Worm (Caenorhabditis elegans) whole organism, L3 larva: ENCODE results near the gene H43I07.1.

Source experiments
- aly-2 ChIP-seq: fragments of 150-350 bp; optimal IDR thresholded peaks from 2 replicates; lab custom pipeline; 2014; ENCODE audit warnings: missing biosample characterization, missing genetic modification characterization
- ceh-16 ChIP-seq: sonication (generic microtip); optimal IDR thresholded peaks from 2 replicates; lab custom pipeline; 2017; ENCODE audit warnings: missing biosample characterization, missing genetic modification characterization
- ceh-28 ChIP-seq: fragments of 150-350 bp; optimal IDR thresholded peaks from 2 replicates; lab custom pipeline; 2014; ENCODE audit warnings: missing biosample characterization, missing genetic modification reagents, missing genetic modification characterization
- ceh-82 ChIP-seq: fragments of 150-350 bp; optimal IDR thresholded peaks from 2 replicates; lab custom pipeline; 2014; ENCODE audit warnings: missing biosample characterization, missing genetic modification characterization
- ceh-9 ChIP-seq: sonication (generic microtip); optimal IDR thresholded peaks from 2 replicates; lab custom pipeline; 2018; ENCODE audit warnings: missing biosample characterization, missing genetic modification characterization
- daf-12 ChIP-seq: fragments of 150-350 bp; optimal IDR thresholded peaks from 2 replicates; lab custom pipeline; 2014; ENCODE audit warnings: missing biosample characterization, missing genetic modification reagents, missing genetic modification characterization
- egl-27 ChIP-seq: sonication (generic microtip); optimal IDR thresholded peaks from 4 replicates; lab custom pipeline; 2017; ENCODE audit warnings: missing biosample characterization, missing genetic modification reagents, missing genetic modification characterization
- egl-5 ChIP-seq: fragments of 150-350 bp; optimal IDR thresholded peaks from 2 replicates; lab custom pipeline; 2017; ENCODE audit warnings: missing biosample characterization, missing genetic modification reagents, missing genetic modification characterization, inconsistent platforms
- elt-1 ChIP-seq: fragments of 150-350 bp; optimal IDR thresholded peaks from 2 replicates; lab custom pipeline; 2014; ENCODE audit warnings: missing biosample characterization, missing genetic modification characterization
- elt-2 ChIP-seq: sonication (generic microtip); optimal IDR thresholded peaks from 2 replicates; lab custom pipeline; 2016; ENCODE audit warnings: missing genetic modification reagents, mild to moderate bottlenecking, missing genetic modification characterization, missing compliant biosample characterization
- elt-3 ChIP-seq, 3 experiments: fragments of 150-350 bp in 1 of 3; sonication (generic microtip) in 2 of 3; optimal IDR thresholded peaks; 2 replicates in 2 of 3; 4 replicates in 1 of 3; lab custom pipeline; 2014 to 2017; ENCODE audit warnings: missing biosample characterization in 3 of 3, missing genetic modification characterization in 3 of 3
- eor-1 ChIP-seq, 2 experiments: fragments of 150-350 bp; optimal IDR thresholded peaks; 2 replicates each; lab custom pipeline; 2014 to 2018; ENCODE audit warnings: missing biosample characterization in 2 of 2, missing genetic modification characterization in 2 of 2
- fkh-10 ChIP-seq: sonication (generic microtip); optimal IDR thresholded peaks from 2 replicates; lab custom pipeline; 2017; ENCODE audit warnings: missing biosample characterization, missing genetic modification reagents, missing genetic modification characterization
- fkh-2 ChIP-seq: fragments of 150-350 bp; optimal IDR thresholded peaks from 2 replicates; lab custom pipeline; 2014; ENCODE audit warnings: missing biosample characterization, missing genetic modification reagents, missing genetic modification characterization
- fos-1 ChIP-seq: fragments of 150-350 bp; optimal IDR thresholded peaks from 2 replicates; lab custom pipeline; 2014; ENCODE audit warnings: missing biosample characterization, missing genetic modification characterization
- hmg-11 ChIP-seq: sonication (generic microtip); optimal IDR thresholded peaks from 2 replicates; lab custom pipeline; 2016; ENCODE audit warnings: missing genetic modification characterization, missing compliant biosample characterization
- jun-1 ChIP-seq: fragments of 150-350 bp; optimal IDR thresholded peaks from 2 replicates; lab custom pipeline; 2014; ENCODE audit warnings: missing biosample characterization, missing genetic modification reagents, missing genetic modification characterization
- lsy-12 ChIP-seq: sonication (generic microtip); optimal IDR thresholded peaks from 2 replicates; lab custom pipeline; 2016; ENCODE audit warnings: mild to moderate bottlenecking, missing genetic modification characterization, missing compliant biosample characterization
- mml-1 ChIP-seq: fragments of 150-350 bp; sonication (generic microtip); optimal IDR thresholded peaks from 3 replicates; lab custom pipeline; 2014; ENCODE audit warnings: missing biosample characterization, missing genetic modification characterization
- nfya-1 ChIP-seq: sonication (generic microtip); optimal IDR thresholded peaks from 2 replicates; lab custom pipeline; 2017; ENCODE audit warnings: missing genetic modification characterization, mild to moderate bottlenecking, missing compliant biosample characterization, antibody characterized with exemption, moderate library complexity; ENCODE audit not compliant: insufficient read depth
- nhr-11 ChIP-seq: fragments of 150-350 bp; optimal IDR thresholded peaks from 2 replicates; lab custom pipeline; 2014; ENCODE audit warnings: missing biosample characterization, missing genetic modification characterization
- nhr-12 ChIP-seq: fragments of 150-350 bp; optimal IDR thresholded peaks from 2 replicates; lab custom pipeline; 2014; ENCODE audit warnings: missing biosample characterization, missing genetic modification characterization
- nhr-25 ChIP-seq: sonication (generic microtip); optimal IDR thresholded peaks from 2 replicates; lab custom pipeline; 2017; ENCODE audit warnings: missing biosample characterization, missing genetic modification characterization
- nhr-28 ChIP-seq: fragments of 150-350 bp; optimal IDR thresholded peaks from 2 replicates; lab custom pipeline; 2014; ENCODE audit warnings: missing biosample characterization, missing genetic modification characterization
- nhr-67 ChIP-seq: fragments of 150-350 bp; optimal IDR thresholded peaks from 2 replicates; lab custom pipeline; 2014; ENCODE audit warnings: missing biosample characterization, missing genetic modification characterization
- nhr-76 ChIP-seq: fragments of 150-350 bp; sonication (generic microtip); optimal IDR thresholded peaks from 5 replicates; lab custom pipeline; 2014; ENCODE audit warnings: missing biosample characterization, missing genetic modification characterization
- nhr-77 ChIP-seq: fragments of 150-350 bp; optimal IDR thresholded peaks from 2 replicates; lab custom pipeline; 2014; ENCODE audit warnings: missing biosample characterization, missing genetic modification characterization
- pha-4 ChIP-seq: fragments of 150-350 bp; optimal IDR thresholded peaks from 2 replicates; lab custom pipeline; 2014; ENCODE audit warnings: missing biosample characterization, missing genetic modification reagents, missing genetic modification characterization
- pqm-1 ChIP-seq: fragments of 150-350 bp; optimal IDR thresholded peaks from 2 replicates; lab custom pipeline; 2017; ENCODE audit warnings: missing biosample characterization, missing genetic modification characterization, inconsistent platforms
- snpc-4 ChIP-seq: fragments of 150-350 bp; optimal IDR thresholded peaks from 2 replicates; lab custom pipeline; 2014; ENCODE audit warnings: missing biosample characterization, missing genetic modification characterization
- unc-39 ChIP-seq: sonication (generic microtip); optimal IDR thresholded peaks from 4 replicates; lab custom pipeline; 2017; ENCODE audit warnings: missing biosample characterization, missing genetic modification characterization
- unc-62 ChIP-seq: fragments of 150-350 bp; sonication (generic microtip); optimal IDR thresholded peaks from 4 replicates; lab custom pipeline; 2014; ENCODE audit warnings: missing biosample characterization, missing genetic modification reagents, missing genetic modification characterization
- zag-1 ChIP-seq: fragments of 150-350 bp; optimal IDR thresholded peaks from 2 replicates; lab custom pipeline; 2014; ENCODE audit warnings: missing biosample characterization, missing genetic modification characterization
- ztf-11 ChIP-seq: fragments of 150-350 bp; optimal IDR thresholded peaks from 2 replicates; lab custom pipeline; 2014; ENCODE audit warnings: missing biosample characterization, missing genetic modification characterization

H43I07.1 gene

ce11 chrV:4242431-4242830, 37.9 kb downstream of the H43I07.1 start, which contains the start of gene srt-12:
Gene srt-12, minus strand, starts transcription at chrV:4242531.
- TF ChIP-seq nhr-77 (tag; lab: Kevin White, UChicago): no peak
- TF ChIP-seq ceh-82 (tag; lab: Kevin White, UChicago): no peak
- TF ChIP-seq nhr-28 (tag; lab: Kevin White, UChicago): no peak
- no peak for TF ChIP-seq nhr-12 (tag; lab: Kevin White, UChicago)
- no peak for TF ChIP-seq elt-3 (tag; optimal IDR thresholded peaks at IDR 0.05; lab: Kevin White, UChicago)
- no peak for TF ChIP-seq egl-27 (tag; lab: Kevin White, UChicago)
- no peak for TF ChIP-seq nhr-76 (tag; lab: Kevin White, UChicago)
- TF ChIP-seq fkh-10: no peak
- TF ChIP-seq nfya-1 (tag; lab: Kevin White, UChicago): no peak
- TF ChIP-seq fos-1 (tag; lab: Kevin White, UChicago): no peak
- TF ChIP-seq pha-4 (tag; lab: Kevin White, UChicago): no peak
- no peak for TF ChIP-seq mml-1
- no peak for TF ChIP-seq nhr-67
- no peak for TF ChIP-seq aly-2 (tag; lab: Kevin White, UChicago)
- no peak for TF ChIP-seq egl-5 (tag; lab: Kevin White, UChicago)
- TF ChIP-seq snpc-4: no peak
- TF ChIP-seq ceh-28 (tag; lab: Kevin White, UChicago): no peak
- TF ChIP-seq nhr-25 (tag; lab: Kevin White, UChicago): no peak
- TF ChIP-seq jun-1 (tag; lab: Kevin White, UChicago): no peak

- TF ChIP-seq eor-1 (tag; optimal IDR thresholded peaks at IDR 0.05; lab: Kevin White, UChicago): no peak
- no peak for TF ChIP-seq pqm-1 (tag; lab: Kevin White, UChicago)
- no peak for TF ChIP-seq nhr-11 (tag; lab: Kevin White, UChicago)
- no peak for TF ChIP-seq nhr-28 (tag; lab: Kevin White, UChicago)
- no peak for TF ChIP-seq mml-1
- no peak for TF ChIP-seq aly-2 (tag; lab: Kevin White, UChicago)
- TF ChIP-seq fkh-2: no peak
- TF ChIP-seq zag-1 (tag; lab: Kevin White, UChicago): no peak
- TF ChIP-seq unc-39 (tag; lab: Kevin White, UChicago): no peak
- TF ChIP-seq ceh-16 (tag; lab: Kevin White, UChicago): no peak
- no peak for TF ChIP-seq fkh-10
- no peak for TF ChIP-seq egl-27 (tag; lab: Kevin White, UChicago)
- TF ChIP-seq daf-12 (tag; lab: Kevin White, UChicago): no peak
- TF ChIP-seq nhr-76 (tag; lab: Kevin White, UChicago): no peak
- no peak for TF ChIP-seq ceh-82 (tag; lab: Kevin White, UChicago)
- TF ChIP-seq nfya-1 (tag; lab: Kevin White, UChicago): no peak
- no peak for TF ChIP-seq snpc-4
- no peak for TF ChIP-seq elt-1 (tag; lab: Kevin White, UChicago)
These were observed 43.8 kb downstream of the H43I07.1 start for ce11 chrV:4248359-4248758.

- TF ChIP-seq nhr-12 (tag; lab: Kevin White, UChicago): no peak
- TF ChIP-seq snpc-4: no peak
- no peak for TF ChIP-seq pha-4 (tag; lab: Kevin White, UChicago)
- TF ChIP-seq aly-2 (tag; lab: Kevin White, UChicago): no peak
- TF ChIP-seq, all 47 proteins: peak for 0
These were observed 45.5 kb downstream of the H43I07.1 start, which contains the start of gene srt-13 for ce11 chrV:4250047-4250446. Gene srt-13, minus strand, starts transcription at chrV:4250147.

- TF ChIP-seq jun-1 (tag; lab: Kevin White, UChicago) (no peak), ztf-11 (tag; lab: Kevin White, UChicago) (no peak), nfya-1 (tag; lab: Kevin White, UChicago) (no peak), ceh-82 (tag; lab: Kevin White, UChicago) (no peak), pqm-1 (tag; lab: Kevin White, UChicago) (no peak), fkh-2 (no peak), nhr-25 (tag; lab: Kevin White, UChicago) (no peak), unc-62 (no peak), hmg-11 (tag; lab: Kevin White, UChicago) (no peak), unc-39 (tag; lab: Kevin White, UChicago) (no peak), ceh-9 (no peak), lsy-12 (no peak), fos-1 (tag; lab: Kevin White, UChicago) (no peak), elt-2 (tag; lab: Kevin White, UChicago) (no peak)
These were observed 52.0 kb downstream of the H43I07.1 start, which contains the start of gene srt-14 for ce11 chrV:4256474-4256873. Gene srt-14, minus strand, starts transcription at chrV:4256574.
